Fruit fly (Drosophila melanogaster) whole organism, embryonic: ENCODE results near the gene mRpS23.

Source experiments
- B-H2 ChIP-seq: fragments of 200-800 bp; sonication (Bioruptor generic); optimal IDR thresholded peaks from 2 replicates; lab custom pipeline; 2018; ENCODE audit warnings: missing biosample characterization, mild to moderate bottlenecking, missing genetic modification characterization
- BEAF-32 ChIP-seq: fragments of 200-800 bp; sonication (Bioruptor generic); optimal IDR thresholded peaks from 3 replicates; lab custom pipeline; 2017; ENCODE audit warnings: missing biosample characterization, missing genetic modification characterization, mild to moderate bottlenecking, moderate library complexity, missing genetic modification reagents
- CG10654 ChIP-seq: fragments of 200-800 bp; sonication (Bioruptor generic); optimal IDR thresholded peaks from 2 replicates; lab custom pipeline; 2016; ENCODE audit warnings: missing biosample characterization, missing genetic modification characterization
- CG10979 ChIP-seq: fragments of 200-800 bp; sonication (Bioruptor generic); optimal IDR thresholded peaks from 2 replicates; lab custom pipeline; 2018; ENCODE audit warnings: missing biosample characterization, mild to moderate bottlenecking, missing genetic modification characterization, moderate library complexity
- CG12659 ChIP-seq: fragments of 200-800 bp; sonication (Bioruptor generic); optimal IDR thresholded peaks from 3 replicates; lab custom pipeline; 2017; ENCODE audit warnings: mild to moderate bottlenecking, missing biosample characterization, missing genetic modification reagents, missing genetic modification characterization
- CG1603 ChIP-seq: fragments of 200-800 bp; sonication (Bioruptor generic); optimal IDR thresholded peaks from 2 replicates; lab custom pipeline; 2019; ENCODE audit warnings: missing biosample characterization, mild to moderate bottlenecking, missing genetic modification characterization, moderate library complexity
- CG17361 ChIP-seq: fragments of 200-800 bp; sonication (Bioruptor generic); IDR thresholded peaks from 3 replicates; pipeline ENCODE4 v1.3.6; 2022; ENCODE audit warnings: missing biosample characterization, missing genetic modification characterization
- CG17829 ChIP-seq: fragments of 200-800 bp; optimal IDR thresholded peaks from 2 replicates; lab custom pipeline; 2019; ENCODE audit warnings: missing biosample characterization, mild to moderate bottlenecking, missing genetic modification characterization, moderate library complexity
- CG2116 ChIP-seq: fragments of 200-800 bp; sonication (Bioruptor generic); optimal IDR thresholded peaks from 3 replicates; lab custom pipeline; 2018; ENCODE audit warnings: missing biosample characterization, mild to moderate bottlenecking, missing genetic modification characterization
- CG2199 ChIP-seq: fragments of 200-800 bp; sonication (Bioruptor generic); IDR thresholded peaks from 3 replicates; pipeline ENCODE4 v1.3.6; 2022; ENCODE audit warnings: missing biosample characterization, missing genetic modification characterization
- CG3838 ChIP-seq: fragments of 200-800 bp; sonication (Bioruptor generic); optimal IDR thresholded peaks from 3 replicates; lab custom pipeline; 2016; ENCODE audit warnings: missing biosample characterization, missing genetic modification characterization
- CG4424 ChIP-seq: fragments of 200-800 bp; sonication (Bioruptor generic); optimal IDR thresholded peaks from 3 replicates; lab custom pipeline; 2016; ENCODE audit warnings: missing biosample characterization, missing genetic modification characterization
- CG6175 ChIP-seq: fragments of 200-800 bp; sonication (Bioruptor generic); IDR thresholded peaks from 3 replicates; pipeline ENCODE4 v1.3.6; 2022; ENCODE audit warnings: missing biosample characterization, missing genetic modification characterization
- CG7372 ChIP-seq: fragments of 200-800 bp; sonication (Bioruptor generic); IDR thresholded peaks from 2 replicates; pipeline ENCODE4 v1.3.6; 2022; ENCODE audit warnings: missing biosample characterization, missing genetic modification characterization
- CG7556 ChIP-seq: fragments of 200-800 bp; sonication (Bioruptor generic); optimal IDR thresholded peaks from 2 replicates; lab custom pipeline; 2017; ENCODE audit warnings: missing biosample characterization, mild to moderate bottlenecking, missing genetic modification characterization
- CG8359 ChIP-seq: fragments of 200-800 bp; sonication (Bioruptor generic); optimal IDR thresholded peaks from 2 replicates; lab custom pipeline; 2017; ENCODE audit warnings: missing biosample characterization, mild to moderate bottlenecking, missing genetic modification characterization, borderline replicate concordance
- CG8388 ChIP-seq: fragments of 200-800 bp; sonication (Bioruptor generic); optimal IDR thresholded peaks from 2 replicates; lab custom pipeline; 2019; ENCODE audit warnings: missing biosample characterization, mild to moderate bottlenecking, missing genetic modification characterization, moderate library complexity
- CG8765 ChIP-seq: fragments of 200-800 bp; sonication (Bioruptor generic); IDR thresholded peaks from 2 replicates; pipeline ENCODE4 v1.3.6; 2022; ENCODE audit warnings: missing biosample characterization, missing genetic modification characterization
- CTCF ChIP-seq: fragments of 200-800 bp; sonication (Bioruptor generic); optimal IDR thresholded peaks from 2 replicates; lab custom pipeline; 2017; ENCODE audit warnings: missing biosample characterization, mild to moderate bottlenecking, missing genetic modification characterization, moderate library complexity
- Dip2 ChIP-seq: fragments of 200-800 bp; sonication (Bioruptor generic); IDR thresholded peaks from 2 replicates; pipeline ENCODE4 v1.3.6; 2022; ENCODE audit warnings: missing biosample characterization, missing genetic modification characterization
- Doc3 ChIP-seq: fragments of 200-800 bp; sonication (Bioruptor generic); IDR thresholded peaks from 3 replicates; pipeline ENCODE4 v1.3.6; 2022; ENCODE audit warnings: missing biosample characterization, missing genetic modification characterization; ENCODE audit not compliant: partially characterized antibody
- Gsc ChIP-seq: fragments of 200-800 bp; sonication (Bioruptor generic); IDR thresholded peaks from 2 replicates; pipeline ENCODE4 v1.3.6; 2022; ENCODE audit warnings: missing biosample characterization, missing genetic modification characterization
- HHEX ChIP-seq: fragments of 200-800 bp; sonication (Bioruptor generic); optimal IDR thresholded peaks from 3 replicates; lab custom pipeline; 2017; ENCODE audit warnings: missing biosample characterization, mild to moderate bottlenecking, missing genetic modification characterization, missing genetic modification reagents
- HLH54F ChIP-seq: fragments of 200-800 bp; sonication (Bioruptor generic); optimal IDR thresholded peaks from 3 replicates; lab custom pipeline; 2016; ENCODE audit warnings: missing biosample characterization, missing genetic modification characterization
- HLHmδ ChIP-seq: fragments of 200-800 bp; sonication (Bioruptor generic); optimal IDR thresholded peaks from 2 replicates; lab custom pipeline; 2018; ENCODE audit warnings: missing biosample characterization, mild to moderate bottlenecking, missing genetic modification characterization, moderate library complexity
- Hr51 ChIP-seq, 2 experiments: fragments of 200-800 bp; sonication (Bioruptor generic); optimal IDR thresholded peaks; 2 replicates in 1 of 2; 3 replicates in 1 of 2; lab custom pipeline; 2016 to 2018; ENCODE audit warnings: missing biosample characterization in 2 of 2, missing genetic modification characterization in 2 of 2, mild to moderate bottlenecking in 1 of 2, moderate library complexity in 1 of 2
- Med ChIP-seq: fragments of 200-800 bp; sonication (Bioruptor generic); peaks from one replicate; lab custom pipeline; 2016; ENCODE audit warnings: missing biosample characterization, missing genetic modification characterization, mild to moderate bottlenecking, inconsistent platforms, moderate library complexity
- NFAT ChIP-seq: fragments of 200-800 bp; sonication (Bioruptor generic); IDR thresholded peaks from 2 replicates; pipeline ENCODE4 v1.3.6; 2022; ENCODE audit warnings: missing biosample characterization, missing genetic modification characterization
- Nf-YA ChIP-seq: fragments of 200-800 bp; sonication (Bioruptor generic); IDR thresholded peaks from 2 replicates; pipeline ENCODE4 v1.3.6; 2022; ENCODE audit warnings: missing biosample characterization, missing genetic modification characterization
- Nf-YC ChIP-seq: fragments of 200-800 bp; optimal IDR thresholded peaks from 3 replicates; lab custom pipeline; 2019; ENCODE audit warnings: missing biosample characterization, mild to moderate bottlenecking, missing genetic modification characterization, moderate library complexity
- Sin3A ChIP-seq: fragments of >200 bp; optimal IDR thresholded peaks from 2 replicates; lab custom pipeline; 2018
- Sox100B ChIP-seq: fragments of 200-800 bp; sonication (Bioruptor generic); optimal IDR thresholded peaks from 3 replicates; lab custom pipeline; 2018; ENCODE audit warnings: missing biosample characterization, mild to moderate bottlenecking, missing genetic modification characterization
- Spps ChIP-seq: fragments of 200-800 bp; sonication (Bioruptor generic); optimal IDR thresholded peaks from 2 replicates; lab custom pipeline; 2018; ENCODE audit warnings: missing biosample characterization, mild to moderate bottlenecking, missing genetic modification characterization
- Ssrp ChIP-seq: fragments of 200-800 bp; sonication (Bioruptor generic); optimal IDR thresholded peaks from 2 replicates; lab custom pipeline; 2018; ENCODE audit warnings: missing biosample characterization, mild to moderate bottlenecking, missing genetic modification characterization, moderate library complexity
- Xbp1 ChIP-seq: fragments of 200-800 bp; sonication (Bioruptor generic); optimal IDR thresholded peaks from 3 replicates; lab custom pipeline; 2016; ENCODE audit warnings: missing biosample characterization, mild to moderate bottlenecking, missing genetic modification characterization
- ase ChIP-seq: fragments of 200-800 bp; sonication (Bioruptor generic); IDR thresholded peaks from 3 replicates; pipeline ENCODE4 v1.3.6; 2022; ENCODE audit warnings: missing biosample characterization, missing genetic modification characterization
- ash1 ChIP-seq: fragments of 200-800 bp; sonication (Bioruptor generic); optimal IDR thresholded peaks from 2 replicates; lab custom pipeline; 2018; ENCODE audit warnings: missing biosample characterization, mild to moderate bottlenecking, missing genetic modification characterization
- bab2 ChIP-seq: fragments of 200-800 bp; sonication (Bioruptor generic); optimal IDR thresholded peaks from 2 replicates; lab custom pipeline; 2016; ENCODE audit warnings: missing biosample characterization, missing genetic modification characterization
- chinmo ChIP-seq: fragments of 200-800 bp; sonication (Bioruptor generic); IDR thresholded peaks from 4 replicates; pipeline ENCODE4 v1.3.6; 2022; ENCODE audit warnings: missing biosample characterization, missing genetic modification characterization; ENCODE audit not compliant: partially characterized antibody
- croc ChIP-seq: fragments of 200-800 bp; sonication (Bioruptor generic); conservative IDR thresholded peaks from 3 replicates; pipeline ENCODE4 v1.3.6; 2022; ENCODE audit warnings: missing biosample characterization, missing genetic modification characterization
- da ChIP-seq: fragments of 200-800 bp; sonication (Bioruptor generic); optimal IDR thresholded peaks from 2 replicates; lab custom pipeline; 2016; ENCODE audit warnings: missing biosample characterization, missing genetic modification characterization
- ewg ChIP-seq: fragments of 200-800 bp; sonication (Bioruptor generic); optimal IDR thresholded peaks from 3 replicates; lab custom pipeline; 2017; ENCODE audit warnings: mild to moderate bottlenecking, missing biosample characterization, missing genetic modification reagents, missing genetic modification characterization
- exex ChIP-seq: fragments of 200-800 bp; sonication (Bioruptor generic); optimal IDR thresholded peaks from 4 replicates; lab custom pipeline; 2018; ENCODE audit warnings: missing biosample characterization, mild to moderate bottlenecking, missing genetic modification characterization, moderate library complexity
- mirr ChIP-seq: fragments of 200-800 bp; sonication (Bioruptor generic); optimal IDR thresholded peaks from 3 replicates; lab custom pipeline; 2018; ENCODE audit warnings: missing biosample characterization, mild to moderate bottlenecking, missing genetic modification characterization
- org-1 ChIP-seq: fragments of 200-800 bp; sonication (Bioruptor generic); optimal IDR thresholded peaks from 2 replicates; lab custom pipeline; 2017; ENCODE audit warnings: missing biosample characterization, missing genetic modification characterization
- peb ChIP-seq: fragments of 200-800 bp; sonication (Bioruptor generic); IDR thresholded peaks from 2 replicates; pipeline ENCODE4 v1.3.6; 2022; ENCODE audit warnings: missing biosample characterization, missing genetic modification characterization
- phol ChIP-seq: fragments of 200-800 bp; sonication (Bioruptor generic); optimal IDR thresholded peaks from 3 replicates; lab custom pipeline; 2018; ENCODE audit warnings: missing biosample characterization, mild to moderate bottlenecking, missing genetic modification characterization, moderate library complexity
- shn ChIP-seq: fragments of 200-800 bp; sonication (Bioruptor generic); optimal IDR thresholded peaks from 3 replicates; lab custom pipeline; 2016; ENCODE audit warnings: missing biosample characterization, missing genetic modification characterization
- sna ChIP-seq: fragments of 200-800 bp; sonication (Bioruptor generic); IDR thresholded peaks from 2 replicates; pipeline ENCODE4 v1.3.6; 2022; ENCODE audit warnings: missing biosample characterization, missing genetic modification characterization; ENCODE audit not compliant: partially characterized antibody
- sug ChIP-seq: fragments of 200-800 bp; optimal IDR thresholded peaks from 2 replicates; lab custom pipeline; 2019; ENCODE audit warnings: missing biosample characterization, mild to moderate bottlenecking, missing genetic modification characterization, moderate library complexity
- tap ChIP-seq: fragments of 200-800 bp; optimal IDR thresholded peaks from 3 replicates; lab custom pipeline; 2019; ENCODE audit warnings: missing biosample characterization, mild to moderate bottlenecking, missing genetic modification characterization, moderate library complexity
- toy ChIP-seq: fragments of 200-800 bp; sonication (Bioruptor generic); IDR thresholded peaks from 2 replicates; pipeline ENCODE4 v1.3.6; 2022; ENCODE audit warnings: missing biosample characterization, missing genetic modification characterization
- zf30C ChIP-seq: fragments of 200-800 bp; sonication (Bioruptor generic); optimal IDR thresholded peaks from 3 replicates; lab custom pipeline; 2018; ENCODE audit warnings: missing biosample characterization, mild to moderate bottlenecking, missing genetic modification characterization

The mRpS23 gene

dm6 chr2L:13881939-13882338, 47.1 kb upstream of the mRpS23 start (continued):
- TF ChIP-seq HLHmδ (GFP tag; lab: Kevin White, UChicago): no peak
- no peak for TF ChIP-seq phol (tag; lab: Kevin White, UChicago)
- peak; percentile 24 for TF ChIP-seq HLH54F (GFP tag; lab: Kevin White, UChicago)
- TF ChIP-seq HHEX: peak; percentile 17
- TF ChIP-seq Sox100B (GFP tag; lab: Kevin White, UChicago): no peak
- no peak for TF ChIP-seq Hr51 (GFP tag; optimal IDR thresholded peaks at IDR 0.05; lab: Kevin White, UChicago)
- no peak for TF ChIP-seq CG4424 (GFP tag; lab: Kevin White, UChicago)
- TF ChIP-seq Doc3 (GFP tag; lab: Robert Waterston, UW): no peak
- TF ChIP-seq Gsc (GFP tag; lab: Robert Waterston, UW): no peak
- peak; percentile 21 for TF ChIP-seq CG12659 (GFP tag; lab: Kevin White, UChicago)
- peak; percentile 0 for TF ChIP-seq mirr (GFP tag; lab: Kevin White, UChicago)
- no peak for TF ChIP-seq BEAF-32 (GFP tag; lab: Kevin White, UChicago)
- TF ChIP-seq B-H2 (GFP tag; lab: Kevin White, UChicago): peak; percentile 54
- no peak for TF ChIP-seq zf30C (GFP tag; lab: Kevin White, UChicago)
- TF ChIP-seq Xbp1: no peak
- TF ChIP-seq toy (GFP tag; lab: Robert Waterston, UW): no peak
- no peak for TF ChIP-seq Nf-YC (tag; lab: Kevin White, UChicago)
- no peak for TF ChIP-seq CG10654 (GFP tag; lab: Kevin White, UChicago)
- TF ChIP-seq CG17361 (GFP tag; lab: Robert Waterston, UW): no peak
- no peak for TF ChIP-seq shn (GFP tag; lab: Kevin White, UChicago)
- TF ChIP-seq sna (GFP tag; lab: Robert Waterston, UW): no peak
- no peak for TF ChIP-seq Dip2
- no peak for TF ChIP-seq CG2116 (GFP tag; lab: Kevin White, UChicago)
- no peak for TF ChIP-seq CG8765 (GFP tag; lab: Robert Waterston, UW)
- no peak for TF ChIP-seq NFAT (GFP tag; lab: Robert Waterston, UW)
- no peak for TF ChIP-seq CTCF (GFP tag; lab: Kevin White, UChicago)
- no peak for TF ChIP-seq CG3838 (GFP tag; lab: Kevin White, UChicago)
- TF ChIP-seq da (GFP tag; lab: Kevin White, UChicago): no peak
- TF ChIP-seq CG17829 (tag; lab: Kevin White, UChicago): no peak
- no peak for TF ChIP-seq tap (tag; lab: Kevin White, UChicago)
- TF ChIP-seq CG8388: no peak
- TF ChIP-seq croc: no peak
- TF ChIP-seq org-1 (GFP tag; lab: Kevin White, UChicago): no peak
- TF ChIP-seq Nf-YA (GFP tag; lab: Robert Waterston, UW): no peak
- TF ChIP-seq CG6175 (GFP tag; lab: Robert Waterston, UW): no peak
- no peak for TF ChIP-seq Ssrp (tag; lab: Kevin White, UChicago)
- TF ChIP-seq peb (GFP tag; lab: Robert Waterston, UW): no peak
- no peak for TF ChIP-seq CG7372 (GFP tag; lab: Robert Waterston, UW)
- no peak for TF ChIP-seq CG8359 (GFP tag; lab: Kevin White, UChicago)
- no peak for TF ChIP-seq Sin3A (lab: Kevin White, UChicago)
- TF ChIP-seq ase: no peak

DNA sequence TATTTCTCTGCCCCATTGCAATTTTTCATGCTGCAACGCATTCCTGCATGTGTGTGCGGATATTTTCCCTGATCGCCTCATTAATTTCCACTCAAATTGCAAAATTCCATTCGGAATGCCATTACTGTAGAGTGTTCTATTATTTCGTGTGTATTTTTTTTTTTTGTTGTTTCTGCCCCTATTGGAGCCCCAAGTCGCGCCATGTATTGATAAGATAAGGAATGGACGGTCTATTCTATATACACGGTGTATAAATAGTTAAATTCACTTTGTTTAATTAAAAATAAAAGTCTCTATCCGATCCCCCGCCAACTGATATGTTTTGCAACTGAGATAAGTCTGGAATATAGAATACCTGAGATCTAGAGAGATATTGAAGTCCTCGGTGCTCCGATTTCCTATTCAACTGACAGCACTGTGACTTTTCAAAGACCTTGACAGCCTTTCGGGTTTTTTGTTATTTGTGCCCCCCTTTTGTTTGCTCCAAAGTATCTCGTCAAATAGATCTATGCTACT, 46.6 kb upstream of the mRpS23 start:
- TF ChIP-seq Med (GFP tag; lab: Kevin White, UChicago): peak; percentile 10
- TF ChIP-seq sug: peak; percentile 88
- TF ChIP-seq CG7556 (GFP tag; lab: Kevin White, UChicago): no peak
- TF ChIP-seq exex (tag; lab: Kevin White, UChicago): peak; percentile 34
- TF ChIP-seq Spps: no peak
- TF ChIP-seq CG10979 (tag; lab: Kevin White, UChicago): no peak
- TF ChIP-seq ewg (GFP tag; lab: Kevin White, UChicago): no peak
- no peak for TF ChIP-seq CG1603 (tag; lab: Kevin White, UChicago)
- TF ChIP-seq CG2199: 0 out of 3 replicates have a peak, but pooled peaks have one; percentile 58
- 0 out of 4 replicates have a peak, but pooled peaks have one; percentile 12 for TF ChIP-seq chinmo (GFP tag; lab: Robert Waterston, UW)
- no peak for TF ChIP-seq ash1 (GFP tag; lab: Kevin White, UChicago)
- TF ChIP-seq bab2: no peak
